Fruit fly (Drosophila melanogaster): ENCODE results near the gene fz2.

fz2 gene

DNA sequence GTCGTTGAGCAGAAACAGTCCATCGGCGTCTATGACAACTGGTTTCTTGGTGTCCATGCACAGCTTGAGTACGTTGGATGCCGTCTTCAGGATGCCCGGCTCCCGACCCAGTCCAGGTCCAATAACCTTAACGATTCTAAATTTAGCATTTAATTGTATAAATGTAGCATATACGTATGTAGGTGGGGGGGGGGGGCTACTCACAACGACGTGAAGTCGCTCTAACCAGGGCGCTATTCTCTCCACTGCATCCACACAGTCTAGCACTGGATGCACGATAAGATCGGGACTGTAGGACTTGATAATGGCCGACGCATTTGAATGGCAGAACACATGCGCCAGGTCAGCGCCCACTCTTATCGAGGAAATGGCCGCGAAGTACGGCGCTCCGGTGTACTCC lies 138.1 kb downstream of the fz2 start:
- TF ChIP-seq CG8478 (optimal IDR thresholded peaks at IDR 0.05) (no peak), EcR (GFP tag; optimal IDR thresholded peaks at IDR 0.05) (no peak), usp (GFP tag; optimal IDR thresholded peaks at IDR 0.05) (no peak)

dm6 chr3L:19096032-19096431 lies 139.1 kb downstream of the fz2 start, which contains the start of gene CNPYb:
CNPYb (minus strand) TSS chr3L:19096217.
- TF ChIP-seq EcR (GFP tag; optimal IDR thresholded peaks at IDR 0.05) (no peak), CG8478 (optimal IDR thresholded peaks at IDR 0.05) (no peak), pan (optimal IDR thresholded peaks at IDR 0.05) (no peak), psq (optimal IDR thresholded peaks at IDR 0.05) (no peak), Dll (optimal IDR thresholded peaks at IDR 0.05) (no peak), usp (GFP tag; optimal IDR thresholded peaks at IDR 0.05) (no peak)

DNA sequence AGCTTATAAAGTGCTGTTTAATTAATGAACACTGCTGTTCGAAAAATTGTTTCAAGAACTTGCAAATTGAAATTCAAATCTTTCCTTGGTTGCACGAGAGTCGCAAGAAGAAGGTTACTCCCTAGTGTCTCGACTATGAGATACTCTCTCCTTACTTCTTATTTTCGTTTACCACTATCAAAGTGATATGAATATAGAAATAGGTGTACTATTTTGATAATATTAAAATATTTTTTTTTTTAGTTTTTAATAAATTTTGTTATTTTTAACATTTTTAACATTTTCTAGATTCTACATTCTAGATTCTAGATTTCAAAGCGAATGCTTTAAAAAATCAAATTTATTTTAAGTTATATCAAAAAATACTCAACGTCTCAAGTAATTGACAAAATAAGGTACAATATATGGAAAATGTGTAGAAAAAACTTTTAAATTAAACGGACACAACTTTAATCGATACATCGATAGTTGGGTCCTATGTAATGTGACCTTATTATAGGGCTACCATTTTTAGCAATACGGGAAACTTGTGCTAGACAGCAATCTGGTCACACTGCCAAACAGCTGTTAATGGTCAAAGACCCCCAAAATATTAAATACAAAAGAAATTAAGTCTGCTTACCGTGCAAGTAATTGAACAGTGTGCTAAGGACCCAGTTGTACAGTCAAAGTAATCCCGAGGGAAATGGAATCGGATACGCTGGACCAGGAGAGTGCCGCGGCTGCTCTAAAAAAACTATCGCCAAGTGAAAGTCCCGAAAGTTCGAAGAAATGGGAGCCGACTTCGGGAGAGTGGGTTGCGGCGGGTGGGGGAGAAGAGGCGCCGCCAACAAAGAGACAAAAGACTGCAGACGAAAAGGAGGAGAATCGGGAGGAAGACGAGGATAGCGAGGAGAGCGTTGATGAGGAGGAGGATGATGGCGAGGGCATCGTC lies 142.8 kb downstream of the fz2 start, which contains the start of gene MESR6:
Gene MESR6 (plus strand): TSS at position 546 of the 934 bp plus-strand sequence.
- TF ChIP-seq EcR (GFP tag; optimal IDR thresholded peaks at IDR 0.05) (peak; percentile 93 to 97), pan (optimal IDR thresholded peaks at IDR 0.05) (no peak), psq (optimal IDR thresholded peaks at IDR 0.05) (no peak)

DNA sequence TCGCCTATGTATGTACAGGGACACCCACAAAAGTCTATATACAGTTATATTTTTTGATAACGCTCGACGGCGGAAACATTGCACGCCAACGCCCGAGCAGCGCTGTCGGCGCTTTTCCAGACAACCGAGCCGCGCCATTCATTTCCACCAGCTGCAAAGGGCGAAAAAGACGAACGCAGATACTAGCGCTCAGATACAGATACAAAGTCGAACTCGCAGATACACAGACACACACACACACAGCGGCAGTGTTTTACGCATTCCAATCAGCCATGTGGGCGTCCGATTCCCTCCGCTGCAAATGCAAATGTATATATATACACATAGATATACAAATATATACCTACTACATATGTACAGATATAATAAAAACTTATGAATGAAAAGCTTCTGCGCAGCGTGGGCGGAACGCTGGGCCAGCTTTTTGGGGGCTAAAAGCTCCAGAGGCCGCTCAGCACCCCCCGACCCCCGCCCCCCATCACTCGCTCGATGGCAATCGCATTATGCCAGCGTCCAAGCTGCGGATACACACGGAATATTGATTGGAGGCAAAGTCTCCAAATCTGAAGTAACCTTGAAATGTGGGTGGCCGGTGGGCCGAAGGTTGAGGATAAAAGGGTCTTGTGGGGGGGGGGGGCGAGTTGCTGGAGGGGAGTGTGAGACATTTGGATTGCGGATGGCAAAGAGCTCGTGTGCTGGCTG lies 143.6 kb downstream of the fz2 start:
- TF ChIP-seq EcR (GFP tag; optimal IDR thresholded peaks at IDR 0.05), result no peak
- no peak for TF ChIP-seq Dll (optimal IDR thresholded peaks at IDR 0.05)
- no peak for TF ChIP-seq usp (GFP tag; optimal IDR thresholded peaks at IDR 0.05)
- TF ChIP-seq pan (optimal IDR thresholded peaks at IDR 0.05), result no peak
- no peak for TF ChIP-seq psq (optimal IDR thresholded peaks at IDR 0.05)
- no peak for TF ChIP-seq CG8478 (optimal IDR thresholded peaks at IDR 0.05)
